Fruit fly (Drosophila melanogaster) whole organism, embryonic: ENCODE measurements around the gene CG34148.
A peak's percentile ranks its signal among the peaks of the same experiment; 100 is the strongest.

ENCODE experiments used
- Atf-2 ChIP-seq: fragments of 200-800 bp; sonication (Bioruptor generic); optimal IDR thresholded peaks from 2 replicates; lab custom pipeline; 2016; ENCODE audit warnings: missing biosample characterization, missing genetic modification characterization
- BEAF-32 ChIP-seq: fragments of 200-800 bp; sonication (Bioruptor generic); optimal IDR thresholded peaks from 3 replicates; lab custom pipeline; 2017; ENCODE audit warnings: missing biosample characterization, missing genetic modification characterization, mild to moderate bottlenecking, moderate library complexity, missing genetic modification reagents
- CG11695 ChIP-seq: fragments of 200-800 bp; sonication (Bioruptor generic); IDR thresholded peaks from 3 replicates; pipeline ENCODE4 v1.3.6; 2022; ENCODE audit warnings: missing biosample characterization, missing genetic modification characterization
- CG12219 ChIP-seq: fragments of 200-800 bp; sonication (Bioruptor generic); optimal IDR thresholded peaks from 3 replicates; lab custom pipeline; 2018; ENCODE audit warnings: missing biosample characterization, mild to moderate bottlenecking, missing genetic modification characterization
- CG13123 ChIP-seq: fragments of 200-800 bp; sonication (Bioruptor generic); optimal IDR thresholded peaks from 2 replicates; lab custom pipeline; 2016; ENCODE audit warnings: missing biosample characterization, missing genetic modification characterization
- CG14860 ChIP-seq: fragments of 200-800 bp; sonication (Bioruptor generic); IDR thresholded peaks from 3 replicates; pipeline ENCODE4 v1.3.6; 2022; ENCODE audit warnings: missing biosample characterization, missing genetic modification characterization; ENCODE audit not compliant: partially characterized antibody
- CG15011 ChIP-seq: fragments of 200-800 bp; sonication (Bioruptor generic); optimal IDR thresholded peaks from 3 replicates; lab custom pipeline; 2018; ENCODE audit warnings: missing biosample characterization, mild to moderate bottlenecking, missing genetic modification characterization
- CG17359 ChIP-seq: fragments of 200-800 bp; sonication (Bioruptor generic); optimal IDR thresholded peaks from 3 replicates; lab custom pipeline; 2018; ENCODE audit warnings: missing biosample characterization, mild to moderate bottlenecking, missing genetic modification characterization, moderate library complexity
- CG2129 ChIP-seq: fragments of 200-800 bp; sonication (Bioruptor generic); IDR thresholded peaks from 2 replicates; pipeline ENCODE4 v1.3.6; 2022; ENCODE audit warnings: missing biosample characterization, missing genetic modification characterization; ENCODE audit not compliant: partially characterized antibody
- CG3281 ChIP-seq: fragments of 200-800 bp; sonication (Bioruptor generic); optimal IDR thresholded peaks from 3 replicates; lab custom pipeline; 2017; ENCODE audit warnings: missing biosample characterization, mild to moderate bottlenecking, missing genetic modification characterization
- CG6654 ChIP-seq: fragments of 200-800 bp; sonication (Bioruptor generic); optimal IDR thresholded peaks from 2 replicates; lab custom pipeline; 2017; ENCODE audit warnings: missing biosample characterization, mild to moderate bottlenecking, missing genetic modification characterization
- CG6765 ChIP-seq: fragments of 200-800 bp; sonication (Bioruptor generic); optimal IDR thresholded peaks from 3 replicates; lab custom pipeline; 2017; ENCODE audit warnings: missing biosample characterization, mild to moderate bottlenecking, missing genetic modification characterization
- CG9609 ChIP-seq: fragments of 200-800 bp; sonication (Bioruptor generic); optimal IDR thresholded peaks from 3 replicates; lab custom pipeline; 2016; ENCODE audit warnings: missing biosample characterization, missing genetic modification characterization
- CG9817 ChIP-seq: fragments of 200-800 bp; sonication (Bioruptor generic); optimal IDR thresholded peaks from 2 replicates; lab custom pipeline; 2018; ENCODE audit warnings: missing biosample characterization, mild to moderate bottlenecking, missing genetic modification characterization, moderate library complexity
- E2f1 ChIP-seq: fragments of 200-800 bp; sonication (Bioruptor generic); IDR thresholded peaks from 2 replicates; pipeline ENCODE4 v1.3.6; 2022; ENCODE audit warnings: missing biosample characterization, missing genetic modification characterization
- GATAe ChIP-seq: fragments of 200-800 bp; sonication (Bioruptor generic); conservative IDR thresholded peaks from 2 replicates; pipeline ENCODE4 v1.3.6; 2022; ENCODE audit warnings: missing biosample characterization, missing genetic modification characterization
- H15 ChIP-seq: fragments of 200-800 bp; sonication (Bioruptor generic); IDR thresholded peaks from 3 replicates; pipeline ENCODE4 v1.3.6; 2022; ENCODE audit warnings: missing biosample characterization, missing genetic modification characterization
- HHEX ChIP-seq: fragments of 200-800 bp; sonication (Bioruptor generic); optimal IDR thresholded peaks from 3 replicates; lab custom pipeline; 2017; ENCODE audit warnings: missing biosample characterization, mild to moderate bottlenecking, missing genetic modification characterization, missing genetic modification reagents
- Hey ChIP-seq: fragments of 200-800 bp; sonication (Bioruptor generic); optimal IDR thresholded peaks from 3 replicates; lab custom pipeline; 2018; ENCODE audit warnings: missing biosample characterization, mild to moderate bottlenecking, missing genetic modification characterization
- Optix ChIP-seq: fragments of 200-800 bp; sonication (Bioruptor generic); IDR thresholded peaks from 3 replicates; pipeline ENCODE4 v1.3.6; 2022; ENCODE audit warnings: missing biosample characterization, missing genetic modification characterization
- PHDP ChIP-seq: fragments of 200-800 bp; sonication (Bioruptor generic); optimal IDR thresholded peaks from 3 replicates; lab custom pipeline; 2018; ENCODE audit warnings: missing biosample characterization, mild to moderate bottlenecking, missing genetic modification characterization, moderate library complexity
- Pdp1 ChIP-seq, 2 experiments: fragments of 200-800 bp; sonication (Bioruptor generic); optimal IDR thresholded peaks; 3 replicates each; lab custom pipeline; 2016; ENCODE audit warnings: missing biosample characterization in 2 of 2, missing genetic modification characterization in 2 of 2, mild to moderate bottlenecking in 1 of 2, moderate library complexity in 1 of 2
- Scr ChIP-seq: fragments of 200-800 bp; sonication (Bioruptor generic); IDR thresholded peaks from 2 replicates; pipeline ENCODE4 v1.3.6; 2022; ENCODE audit warnings: missing biosample characterization, missing genetic modification characterization; ENCODE audit not compliant: partially characterized antibody
- amos ChIP-seq: fragments of 200-800 bp; sonication (Bioruptor generic); IDR thresholded peaks from 2 replicates; pipeline ENCODE4 v1.3.6; 2022; ENCODE audit warnings: missing biosample characterization, missing genetic modification characterization; ENCODE audit not compliant: partially characterized antibody
- bbx ChIP-seq: fragments of 200-800 bp; sonication (Bioruptor generic); IDR thresholded peaks from 2 replicates; pipeline ENCODE4 v1.3.6; 2022; ENCODE audit warnings: missing biosample characterization, missing genetic modification characterization; ENCODE audit not compliant: partially characterized antibody
- bowl ChIP-seq: fragments of 200-800 bp; sonication (Bioruptor generic); IDR thresholded peaks from 2 replicates; pipeline ENCODE4 v1.3.6; 2022; ENCODE audit warnings: missing biosample characterization, missing genetic modification characterization
- bsh ChIP-seq, 2 experiments: fragments of 200-800 bp; sonication (Bioruptor generic); optimal IDR thresholded peaks; 2 replicates each; lab custom pipeline; 2017 to 2018; ENCODE audit warnings: mild to moderate bottlenecking in 2 of 2, missing biosample characterization in 2 of 2, missing genetic modification characterization in 2 of 2, moderate library complexity in 1 of 2
- cas ChIP-seq: fragments of 200-800 bp; sonication (Bioruptor generic); IDR thresholded peaks from 2 replicates; pipeline ENCODE4 v1.3.6; 2022; ENCODE audit warnings: missing biosample characterization, missing genetic modification characterization
- caup ChIP-seq: fragments of 200-800 bp; sonication (Bioruptor generic); optimal IDR thresholded peaks from 3 replicates; lab custom pipeline; 2017; ENCODE audit warnings: missing biosample characterization, mild to moderate bottlenecking, missing genetic modification characterization, moderate library complexity; ENCODE audit not compliant: severe bottlenecking
- chinmo ChIP-seq: fragments of 200-800 bp; sonication (Bioruptor generic); IDR thresholded peaks from 4 replicates; pipeline ENCODE4 v1.3.6; 2022; ENCODE audit warnings: missing biosample characterization, missing genetic modification characterization; ENCODE audit not compliant: partially characterized antibody
- crc ChIP-seq: fragments of 200-800 bp; sonication (Bioruptor generic); optimal IDR thresholded peaks from 2 replicates; lab custom pipeline; 2016; ENCODE audit warnings: missing biosample characterization, missing genetic modification characterization
- gt ChIP-seq: fragments of 200-800 bp; sonication (Bioruptor generic); IDR thresholded peaks from 2 replicates; pipeline ENCODE4 v1.3.6; 2022; ENCODE audit warnings: missing biosample characterization, missing genetic modification characterization
- jing ChIP-seq: fragments of 200-800 bp; sonication (Bioruptor generic); optimal IDR thresholded peaks from 2 replicates; lab custom pipeline; 2018; ENCODE audit warnings: missing biosample characterization, mild to moderate bottlenecking, missing genetic modification characterization
- knrl ChIP-seq: fragments of 200-800 bp; sonication (Bioruptor generic); IDR thresholded peaks from 3 replicates; pipeline ENCODE4 v1.3.6; 2022; ENCODE audit warnings: missing biosample characterization, missing genetic modification characterization; ENCODE audit not compliant: partially characterized antibody
- lilli ChIP-seq: fragments of 200-800 bp; sonication (Bioruptor generic); optimal IDR thresholded peaks from 3 replicates; lab custom pipeline; 2016; ENCODE audit warnings: missing biosample characterization, missing genetic modification characterization
- luna ChIP-seq: fragments of 200-800 bp; sonication (Bioruptor generic); optimal IDR thresholded peaks from 2 replicates; lab custom pipeline; 2016; ENCODE audit warnings: missing biosample characterization, missing genetic modification characterization
- nerfin-2 ChIP-seq: fragments of 200-800 bp; sonication (Bioruptor generic); IDR thresholded peaks from 2 replicates; pipeline ENCODE4 v1.3.6; 2022; ENCODE audit warnings: missing biosample characterization, missing genetic modification characterization; ENCODE audit not compliant: partially characterized antibody
- nom ChIP-seq: fragments of 200-800 bp; sonication (Bioruptor generic); optimal IDR thresholded peaks from 2 replicates; lab custom pipeline; 2017; ENCODE audit warnings: missing biosample characterization, missing genetic modification characterization, mild to moderate bottlenecking, moderate library complexity, missing genetic modification reagents
- peb ChIP-seq: fragments of 200-800 bp; sonication (Bioruptor generic); IDR thresholded peaks from 2 replicates; pipeline ENCODE4 v1.3.6; 2022; ENCODE audit warnings: missing biosample characterization, missing genetic modification characterization
- sisA ChIP-seq: fragments of 200-800 bp; sonication (Bioruptor generic); IDR thresholded peaks from 2 replicates; pipeline ENCODE4 v1.3.6; 2022; ENCODE audit warnings: missing biosample characterization, missing genetic modification characterization
- sr ChIP-seq: fragments of 200-800 bp; sonication (Bioruptor generic); IDR thresholded peaks from 3 replicates; pipeline ENCODE4 v1.3.6; 2022; ENCODE audit warnings: missing biosample characterization, missing genetic modification characterization
- sug ChIP-seq: fragments of 200-800 bp; optimal IDR thresholded peaks from 2 replicates; lab custom pipeline; 2019; ENCODE audit warnings: missing biosample characterization, mild to moderate bottlenecking, missing genetic modification characterization, moderate library complexity
- tx ChIP-seq: fragments of 200-800 bp; sonication (Bioruptor generic); optimal IDR thresholded peaks from 2 replicates; lab custom pipeline; 2016; ENCODE audit warnings: missing biosample characterization, missing genetic modification characterization
- z ChIP-seq: fragments of 200-800 bp; sonication (Bioruptor generic); IDR thresholded peaks from 3 replicates; pipeline ENCODE4 v1.3.6; 2022; ENCODE audit warnings: missing biosample characterization, missing genetic modification characterization

The CG34148 gene

dm6 chr3R:21878473-21878872, at the start of gene CG34148 (continued):
- TF ChIP-seq BEAF-32 (GFP tag; lab: Kevin White, UChicago) (peak; percentile 55), amos (GFP tag; lab: Robert Waterston, UW) (peak; percentile 65; the same call in 1 of the 2 replicates), CG2129 (peak; percentile 51), sug (no peak), chinmo (0 out of 4 replicates have a peak, but pooled peaks have one; percentile 81), CG14860 (GFP tag; lab: Robert Waterston, UW) (peak; percentile 72; the same call in 2 of the 3 replicates), Pdp1 (GFP tag; optimal IDR thresholded peaks at IDR 0.05; lab: Kevin White, UChicago) (peak in 1 of 2 experiments; percentile 94), CG6654 (GFP tag; lab: Kevin White, UChicago) (no peak), bbx (GFP tag; lab: Robert Waterston, UW) (peak; percentile 80), crc (GFP tag; lab: Kevin White, UChicago) (no peak), knrl (peak; percentile 50; the same call in 1 of the 3 replicates)

DNA sequence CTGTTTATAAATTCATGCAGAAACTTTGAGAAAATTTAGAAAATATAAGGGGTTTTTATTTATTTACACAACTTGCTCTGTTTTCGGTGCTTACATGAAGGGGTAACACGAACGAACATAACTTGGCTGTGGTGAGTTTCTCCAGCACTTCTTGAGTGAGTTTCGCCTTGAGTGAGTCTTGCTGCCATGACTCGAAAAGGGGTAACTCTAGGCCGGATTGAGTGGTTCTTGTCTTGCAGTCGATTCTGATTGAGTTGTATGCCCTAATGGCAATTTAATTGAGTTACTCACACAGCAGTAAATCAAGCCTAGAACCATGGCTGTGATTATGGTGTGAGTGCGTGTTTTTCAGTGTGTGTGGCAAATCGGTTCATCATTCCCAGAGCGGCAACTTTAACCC, 49.7 kb upstream of the CG34148 start:
- no peak for TF ChIP-seq CG13123 (GFP tag; lab: Kevin White, UChicago)
- TF ChIP-seq z (GFP tag; lab: Robert Waterston, UW), result peak; percentile 94
- no peak for TF ChIP-seq Atf-2 (GFP tag; lab: Kevin White, UChicago)

- TF ChIP-seq CG6654 (GFP tag; lab: Kevin White, UChicago) (no peak), CG11695 (GFP tag; lab: Robert Waterston, UW) (no peak), peb (GFP tag; lab: Robert Waterston, UW) (no peak), Optix (GFP tag; lab: Robert Waterston, UW) (no peak), CG6765 (GFP tag; lab: Kevin White, UChicago) (no peak), nerfin-2 (no peak), luna (no peak), sisA (GFP tag; lab: Robert Waterston, UW) (no peak), CG15011 (GFP tag; lab: Kevin White, UChicago) (no peak), bowl (GFP tag; lab: Robert Waterston, UW) (no peak), H15 (GFP tag; lab: Robert Waterston, UW) (no peak), gt (no peak)
Observed at dm6 chr3R:21923742-21924141, 45.3 kb upstream of the CG34148 start.

dm6 chr3R:21922674-21923323, 44.3 kb upstream of the CG34148 start:
- no peak for TF ChIP-seq CG9817 (tag; lab: Kevin White, UChicago)
- no peak for TF ChIP-seq CG12219 (GFP tag; lab: Kevin White, UChicago)
- TF ChIP-seq nom (GFP tag; lab: Kevin White, UChicago), result peak; percentile 65
- TF ChIP-seq bsh (GFP tag; optimal IDR thresholded peaks at IDR 0.05; lab: Kevin White, UChicago), result peak in 1 of 2 experiments; percentile 46

- no peak for TF ChIP-seq CG3281 (GFP tag; lab: Kevin White, UChicago)
- TF ChIP-seq Scr (GFP tag; lab: Robert Waterston, UW), result no peak
- TF ChIP-seq PHDP (tag; lab: Kevin White, UChicago), result no peak
- no peak for TF ChIP-seq cas (GFP tag; lab: Robert Waterston, UW)
- TF ChIP-seq CG9609 (GFP tag; lab: Kevin White, UChicago), result no peak
- TF ChIP-seq HHEX (GFP tag; lab: Kevin White, UChicago), result no peak
- no peak for TF ChIP-seq E2f1
- TF ChIP-seq caup, result no peak
- no peak for TF ChIP-seq sr
- TF ChIP-seq tx (GFP tag; lab: Kevin White, UChicago), result no peak
- TF ChIP-seq GATAe, result no peak
- no peak for TF ChIP-seq Hey (tag; lab: Kevin White, UChicago)
- no peak for TF ChIP-seq lilli
- no peak for TF ChIP-seq jing (GFP tag; lab: Kevin White, UChicago)
- no peak for TF ChIP-seq CG17359
Observed at dm6 chr3R:21922244-21922643, 43.8 kb upstream of the CG34148 start.
